Fruit fly (Drosophila melanogaster): ENCODE results near the gene Hsp68.

DNA sequence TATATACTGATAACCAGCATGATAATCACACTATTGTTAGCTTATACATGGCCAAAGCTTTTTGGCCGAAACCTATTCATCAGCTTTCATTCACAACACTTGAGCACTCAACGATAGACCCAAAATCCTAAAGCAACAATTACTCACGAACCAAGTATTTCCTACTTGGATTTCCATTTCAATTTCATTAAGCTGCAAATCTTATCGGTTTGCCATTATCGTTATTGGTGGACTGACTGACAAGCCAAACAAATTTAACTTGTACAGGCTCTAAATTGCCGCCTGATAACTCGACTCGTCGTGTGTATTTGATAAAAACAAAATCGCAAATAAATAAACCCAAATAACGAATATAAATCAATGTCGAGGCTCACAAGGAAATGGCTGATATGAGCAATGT is 27.9 kb upstream of the Hsp68 start:
- TF ChIP-seq CG6276 (GFP tag; optimal IDR thresholded peaks at IDR 0.05) (no peak), acj6 (GFP tag; optimal IDR thresholded peaks at IDR 0.05) (no peak)

Measured in whole organism, prepupa.